Fruit fly (Drosophila melanogaster): Measurements from ENCODE around the gene mtd.

The mtd gene

DNA sequence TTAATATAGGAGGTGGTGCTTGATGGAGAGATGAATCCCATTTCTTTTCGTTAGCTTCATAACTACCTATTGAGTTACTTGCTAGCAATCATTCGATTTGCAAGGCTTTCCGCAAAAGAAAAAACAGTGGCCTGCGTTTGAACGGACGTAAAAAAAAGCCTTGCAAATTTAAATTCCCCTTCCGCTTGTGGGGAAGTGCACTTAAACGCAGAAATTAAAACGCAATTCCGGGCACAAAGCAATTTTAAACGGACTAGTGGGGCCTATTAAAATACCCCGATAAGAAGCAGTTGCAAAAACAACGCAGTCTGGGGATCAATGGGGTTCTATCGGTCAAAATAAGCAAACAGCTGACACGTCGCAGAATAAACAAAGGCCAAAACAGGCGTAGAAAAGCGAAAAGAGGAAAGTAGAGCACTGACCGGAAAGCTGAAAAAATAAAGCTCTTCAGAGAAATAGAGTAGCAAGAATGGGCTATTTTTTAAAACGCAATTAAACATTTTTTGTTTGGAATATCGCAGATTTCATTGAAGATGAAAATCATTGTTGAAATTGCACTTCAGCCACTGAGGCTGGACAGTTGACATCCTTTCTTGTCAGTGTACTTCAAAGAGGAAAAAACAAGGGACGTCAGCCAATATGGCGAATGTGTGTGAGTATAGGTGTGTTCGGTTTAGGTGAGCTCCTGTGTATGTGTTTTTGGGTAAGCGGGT lies 99.6 kb downstream of the mtd start (continued):
- TF ChIP-seq HLH3B (GFP tag; IDR thresholded peaks at IDR 0.05) (no peak), sqz (GFP tag; optimal IDR thresholded peaks at IDR 0.05) (peak; percentile 27), gce (GFP tag; IDR thresholded peaks at IDR 0.05) (no peak), CG18476 (GFP tag; optimal IDR thresholded peaks at IDR 0.05) (no peak), sd (tag; optimal IDR thresholded peaks at IDR 0.05) (no peak), CG17361 (GFP tag; IDR thresholded peaks at IDR 0.05) (no peak), CG3281 (GFP tag; optimal IDR thresholded peaks at IDR 0.05) (no peak), Side (GFP tag; optimal IDR thresholded peaks at IDR 0.05) (peak; percentile 30), crol (GFP tag; IDR thresholded peaks at IDR 0.05) (no peak), CG7786 (GFP tag; optimal IDR thresholded peaks at IDR 0.05) (peak; percentile 22), eve (GFP tag; optimal IDR thresholded peaks at IDR 0.05) (no peak), CG10543 (GFP tag; optimal IDR thresholded peaks at IDR 0.05) (no peak), sr (GFP tag; IDR thresholded peaks at IDR 0.05) (no peak), CG2116 (GFP tag; optimal IDR thresholded peaks at IDR 0.05) (no peak), CG18764 (GFP tag; optimal IDR thresholded peaks at IDR 0.05) (peak; percentile 31), CG6854 (GFP tag; optimal IDR thresholded peaks at IDR 0.05) (no peak), dpn (GFP tag; optimal IDR thresholded peaks at IDR 0.05) (peak; percentile 11 to 21), shn (GFP tag; optimal IDR thresholded peaks at IDR 0.05) (peak; percentile 9), CG4730 (GFP tag; IDR thresholded peaks at IDR 0.05) (no peak), CG6272 (GFP tag; IDR thresholded peaks at IDR 0.05) (no peak), Ada2b (GFP tag; IDR thresholded peaks at IDR 0.05) (0 out of 2 replicates have a peak, but pooled peaks have one; percentile 10), CG13123 (GFP tag; optimal IDR thresholded peaks at IDR 0.05) (no peak), CG1603 (tag; optimal IDR thresholded peaks at IDR 0.05) (peak; percentile 16), CG2120 (GFP tag; optimal IDR thresholded peaks at IDR 0.05) (no peak), dmrt11E (tag; optimal IDR thresholded peaks at IDR 0.05) (no peak), ind (GFP tag; optimal IDR thresholded peaks at IDR 0.05) (peak; percentile 28), CG6683 (GFP tag; optimal IDR thresholded peaks at IDR 0.05) (no peak), D19A (tag; optimal IDR thresholded peaks at IDR 0.05) (no peak), Dip3 (GFP tag; optimal IDR thresholded peaks at IDR 0.05) (peak; percentile 5), CG17328 (GFP tag; IDR thresholded peaks at IDR 0.05) (0 out of 2 replicates have a peak, but pooled peaks have one; percentile 19), CG10431 (GFP tag; optimal IDR thresholded peaks at IDR 0.05) (no peak), ara (GFP tag; IDR thresholded peaks at IDR 0.05) (peak; percentile 37; the same call in 1 of the 2 replicates), CG8388 (GFP tag; optimal IDR thresholded peaks at IDR 0.05) (no peak), CG4282 (GFP tag; optimal IDR thresholded peaks at IDR 0.05) (no peak), B-H2 (GFP tag; optimal IDR thresholded peaks at IDR 0.05) (no peak), CG12744 (GFP tag; optimal IDR thresholded peaks at IDR 0.05) (no peak), CG7745 (tag; optimal IDR thresholded peaks at IDR 0.05) (no peak), z (GFP tag; IDR thresholded peaks at IDR 0.05) (no peak), row (GFP tag; IDR thresholded peaks at IDR 0.05) (peak; percentile 35), Antp (GFP tag; optimal IDR thresholded peaks at IDR 0.05) (peak; percentile 41), Ptx1 (GFP tag; IDR thresholded peaks at IDR 0.05) (no peak), CrebB (tag; optimal IDR thresholded peaks at IDR 0.05) (no peak), CG33557 (GFP tag; optimal IDR thresholded peaks at IDR 0.05) (no peak), Hr39 (optimal IDR thresholded peaks at IDR 0.05) (no peak), oc (tag; optimal IDR thresholded peaks at IDR 0.05) (no peak), prd (optimal IDR thresholded peaks at IDR 0.05) (no peak), prd (GFP tag; IDR thresholded peaks at IDR 0.05) (peak; percentile 21; the same call in 1 of the 3 replicates), Lpt (GFP tag; optimal IDR thresholded peaks at IDR 0.05) (no peak), CG14667 (GFP tag; IDR thresholded peaks at IDR 0.05) (no peak), CG14965 (GFP tag; optimal IDR thresholded peaks at IDR 0.05; ENCODE audit: borderline replicate concordance) (no peak), CG9727 (GFP tag; optimal IDR thresholded peaks at IDR 0.05) (peak; percentile 8), Hsf (GFP tag; optimal IDR thresholded peaks at IDR 0.05) (peak; percentile 7)

Data from whole organism, embryonic.